Fruit fly (Drosophila melanogaster) Kc167 (cell line): ENCODE data around the gene CG6592.

ENCODE experiments used
- Myc ChIP-seq: fragments of >200 bp; optimal IDR thresholded peaks from 2 replicates; lab custom pipeline; 2017; ENCODE audit warnings: missing external identifiers
- insv ChIP-seq: fragments of >200 bp; optimal IDR thresholded peaks from 3 replicates; lab custom pipeline; 2018; ENCODE audit warnings: missing external identifiers
- psq ChIP-seq: fragments of >200 bp; optimal IDR thresholded peaks from 2 replicates; lab custom pipeline; 2017; ENCODE audit warnings: missing external identifiers

DNA sequence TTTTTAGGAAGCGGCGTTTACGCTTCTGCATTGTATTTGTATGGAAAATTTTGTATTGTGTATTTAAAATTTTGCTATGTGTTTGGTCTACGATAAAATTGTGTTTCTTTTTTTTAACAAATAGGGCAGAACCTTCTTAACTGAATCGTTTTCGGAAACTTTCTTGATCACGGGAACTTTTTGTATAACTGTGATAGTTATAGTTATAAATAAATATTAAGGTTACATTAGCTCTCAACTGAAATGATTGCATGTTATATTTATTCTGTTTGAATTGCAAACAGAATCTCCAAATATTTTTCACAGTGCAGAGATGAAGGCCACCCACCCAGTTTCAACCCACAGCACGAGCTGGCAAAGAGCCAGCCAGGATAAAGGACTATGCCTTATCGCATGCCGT is 48.5 kb upstream of the CG6592 start, which contains the start of gene alphaKap4:
- TF ChIP-seq insv (lab: Kevin White, UChicago), result no peak
- TF ChIP-seq psq (lab: Kevin White, UChicago), result no peak
- no peak for TF ChIP-seq Myc (lab: Kevin White, UChicago)
